Fruit fly (Drosophila melanogaster) whole organism, adult: ENCODE results near the gene crol.

Experiments used
- CG33017 ChIP-seq: fragments of 200-800 bp; sonication (Bioruptor generic); optimal IDR thresholded peaks from 2 replicates; lab custom pipeline; 2018; ENCODE audit warnings: missing biosample characterization, mild to moderate bottlenecking, missing genetic modification characterization, moderate library complexity
- CG5204 ChIP-seq: fragments of 200-800 bp; sonication (Bioruptor generic); optimal IDR thresholded peaks from 2 replicates; lab custom pipeline; 2016; ENCODE audit warnings: missing biosample characterization, missing genetic modification characterization
- bab1 ChIP-seq: fragments of 200-800 bp; sonication (Bioruptor generic); optimal IDR thresholded peaks from 3 replicates; lab custom pipeline; 2019; ENCODE audit warnings: missing biosample characterization, mild to moderate bottlenecking, missing genetic modification characterization, moderate library complexity
- cnc ChIP-seq, 2 experiments: fragments of >200 bp; optimal IDR thresholded peaks; 2 replicates each; lab custom pipeline; 2017
- kay ChIP-seq: fragments of 200-800 bp; sonication (Bioruptor generic); peaks from one replicate; lab custom pipeline; 2016; ENCODE audit warnings: missing biosample characterization, missing genetic modification characterization, borderline replicate concordance
- ovo ChIP-seq: fragments of 200-800 bp; sonication (Bioruptor generic); optimal IDR thresholded peaks from 2 replicates; lab custom pipeline; 2016; ENCODE audit warnings: missing biosample characterization, missing genetic modification characterization
- pad ChIP-seq: fragments of 200-800 bp; sonication (Bioruptor generic); optimal IDR thresholded peaks from 3 replicates; lab custom pipeline; 2017; ENCODE audit warnings: missing biosample characterization, missing genetic modification characterization, mild to moderate bottlenecking, moderate library complexity, missing genetic modification reagents

- TF ChIP-seq kay (peak; percentile 15), ovo (peak; percentile 49), CG33017 (tag; lab: Kevin White, UChicago) (peak; percentile 15), bab1 (peak; percentile 22), CG5204 (GFP tag; lab: Kevin White, UChicago) (no peak), pad (GFP tag; lab: Kevin White, UChicago) (peak; percentile 62), cnc (optimal IDR thresholded peaks at IDR 0.05; lab: Kevin White, UChicago) (no peak)
Measured at dm6 chr2L:11807697-11808226, 1.5 kb downstream of the crol start.
